Fruit fly (Drosophila melanogaster): ENCODE data around the gene CG33303.

Gene CG33303

dm6 chr2L:10353871-10354270 is 21.7 kb downstream of the CG33303 start, which contains the start of gene CG34367:
CG34367 (minus strand) TSS chr2L:10353905.
- TF ChIP-seq Nf-YB (GFP tag; optimal IDR thresholded peaks at IDR 0.05) (peak; percentile 96), CG34376 (GFP tag; optimal IDR thresholded peaks at IDR 0.05) (no peak), Abd-B (GFP tag; optimal IDR thresholded peaks at IDR 0.05) (no peak), seq (GFP tag; IDR thresholded peaks at IDR 0.05) (peak; percentile 67; the same call in 1 of the 2 replicates), da (GFP tag; optimal IDR thresholded peaks at IDR 0.05) (no peak), Trl (optimal IDR thresholded peaks at IDR 0.05) (peak; percentile 45 to 50), Trl (GFP tag; optimal IDR thresholded peaks at IDR 0.05) (no peak), ftz-f1 (GFP tag; optimal IDR thresholded peaks at IDR 0.05) (no peak), pros (GFP tag; optimal IDR thresholded peaks at IDR 0.05) (peak; percentile 86), Sox102F (GFP tag; optimal IDR thresholded peaks at IDR 0.05) (no peak), CG2199 (GFP tag; IDR thresholded peaks at IDR 0.05) (no peak), Nf-YC (tag; optimal IDR thresholded peaks at IDR 0.05) (peak; percentile 97), CG2712 (tag; optimal IDR thresholded peaks at IDR 0.05) (no peak), luna (GFP tag; optimal IDR thresholded peaks at IDR 0.05) (no peak), knrl (GFP tag; IDR thresholded peaks at IDR 0.05; ENCODE audit: partially characterized antibody) (no peak)

dm6 chr2L:10351130-10351529 is 24.4 kb downstream of the CG33303 start:
- peak; percentile 12 for TF ChIP-seq CG2202 (tag; optimal IDR thresholded peaks at IDR 0.05)
- no peak for TF ChIP-seq Nf-YC (tag; optimal IDR thresholded peaks at IDR 0.05)
- TF ChIP-seq kni (GFP tag; optimal IDR thresholded peaks at IDR 0.05): no peak
- TF ChIP-seq CG2116 (GFP tag; optimal IDR thresholded peaks at IDR 0.05): no peak
- TF ChIP-seq CG33557 (GFP tag; optimal IDR thresholded peaks at IDR 0.05): peak; percentile 28
- no peak for TF ChIP-seq ssp (GFP tag; IDR thresholded peaks at IDR 0.05)
- TF ChIP-seq MBD-R2 (GFP tag; IDR thresholded peaks at IDR 0.05): no peak
- TF ChIP-seq CG11504 (tag; optimal IDR thresholded peaks at IDR 0.05): peak; percentile 71
- peak; percentile 17 for TF ChIP-seq CG8924 (tag; optimal IDR thresholded peaks at IDR 0.05)
- no peak for TF ChIP-seq Hr78 (GFP tag; optimal IDR thresholded peaks at IDR 0.05)
- no peak for TF ChIP-seq CG5245 (GFP tag; optimal IDR thresholded peaks at IDR 0.05)
- TF ChIP-seq run (tag; optimal IDR thresholded peaks at IDR 0.05): no peak
- 0 out of 3 replicates have a peak, but pooled peaks have one; percentile 17 for TF ChIP-seq CG7357 (GFP tag; IDR thresholded peaks at IDR 0.05)
- no peak for TF ChIP-seq CG8281 (tag; optimal IDR thresholded peaks at IDR 0.05)
- peak; percentile 45 for TF ChIP-seq phol (tag; optimal IDR thresholded peaks at IDR 0.05)
- TF ChIP-seq Mad (GFP tag; optimal IDR thresholded peaks at IDR 0.05): no peak
- TF ChIP-seq z (GFP tag; IDR thresholded peaks at IDR 0.05): no peak
- peak; percentile 23 for TF ChIP-seq CG12391 (tag; optimal IDR thresholded peaks at IDR 0.05)
- no peak for TF ChIP-seq CG13296 (GFP tag; optimal IDR thresholded peaks at IDR 0.05)
- TF ChIP-seq Lhr (GFP tag; optimal IDR thresholded peaks at IDR 0.05): peak; percentile 6
- TF ChIP-seq klu (GFP tag; IDR thresholded peaks at IDR 0.05): no peak
- TF ChIP-seq CG15696 (tag; optimal IDR thresholded peaks at IDR 0.05): peak; percentile 8
- no peak for TF ChIP-seq gfzf (GFP tag; optimal IDR thresholded peaks at IDR 0.05)
- no peak for TF ChIP-seq nau (GFP tag; optimal IDR thresholded peaks at IDR 0.05)
- peak; percentile 44; the same call in 1 of the 3 replicates for TF ChIP-seq CG17361 (GFP tag; IDR thresholded peaks at IDR 0.05)
- TF ChIP-seq nmo (GFP tag; optimal IDR thresholded peaks at IDR 0.05): peak; percentile 29
- TF ChIP-seq CG43689 (GFP tag; IDR thresholded peaks at IDR 0.05): no peak
- peak; percentile 99 for TF ChIP-seq D19A (tag; optimal IDR thresholded peaks at IDR 0.05)
- TF ChIP-seq nerfin-1 (tag; optimal IDR thresholded peaks at IDR 0.05): peak; percentile 20
- TF ChIP-seq fd96Cb (tag; optimal IDR thresholded peaks at IDR 0.05): peak; percentile 7
- TF ChIP-seq Tbp (GFP tag; optimal IDR thresholded peaks at IDR 0.05): no peak
- peak; percentile 18 for TF ChIP-seq CG2875 (GFP tag; optimal IDR thresholded peaks at IDR 0.05)
- TF ChIP-seq Med (GFP tag): peak; percentile 61
- peak; percentile 88 for TF ChIP-seq sens (GFP tag)
- no peak for TF ChIP-seq CG12155 (GFP tag; optimal IDR thresholded peaks at IDR 0.05)
- TF ChIP-seq Xrp1 (GFP tag; IDR thresholded peaks at IDR 0.05): peak; percentile 39; the same call in 1 of the 2 replicates

All from whole organism, embryonic.